Fruit fly (Drosophila melanogaster): ENCODE data around the gene CG6707.
A peak's percentile ranks its signal among the peaks of the same experiment; 100 is the strongest.

CG6707 gene

dm6 chr3L:9899046-9899659 lies 778 bp upstream of the CG6707 start, which contains the start of gene nudE (continued):
- TF ChIP-seq dsx (GFP tag; optimal IDR thresholded peaks at IDR 0.05; ENCODE audit: poor library complexity, severe bottlenecking) (no peak), OdsH (GFP tag; optimal IDR thresholded peaks at IDR 0.05) (peak; percentile 19), Hr39 (GFP tag; optimal IDR thresholded peaks at IDR 0.05) (peak; percentile 45), fkh (GFP tag; optimal IDR thresholded peaks at IDR 0.05) (peak; percentile 90), CG1621 (tag; optimal IDR thresholded peaks at IDR 0.05) (no peak), CG9139 (GFP tag; optimal IDR thresholded peaks at IDR 0.05) (no peak), Eip75B (GFP tag; optimal IDR thresholded peaks at IDR 0.05) (peak; percentile 55), topi (GFP tag; optimal IDR thresholded peaks at IDR 0.05) (peak; percentile 38), Sox102F (GFP tag; optimal IDR thresholded peaks at IDR 0.05) (no peak), salr (GFP tag; optimal IDR thresholded peaks at IDR 0.05) (no peak), CG10669 (GFP tag; optimal IDR thresholded peaks at IDR 0.05) (no peak), CG6276 (GFP tag; optimal IDR thresholded peaks at IDR 0.05) (no peak), CG32006 (GFP tag; optimal IDR thresholded peaks at IDR 0.05) (no peak), dac (GFP tag; optimal IDR thresholded peaks at IDR 0.05) (no peak), achi (GFP tag; optimal IDR thresholded peaks at IDR 0.05) (no peak), CG16779 (tag; optimal IDR thresholded peaks at IDR 0.05) (no peak), CG11902 (GFP tag; optimal IDR thresholded peaks at IDR 0.05) (no peak), Ets21C (GFP tag; optimal IDR thresholded peaks at IDR 0.05) (peak; percentile 11), Hr38 (GFP tag; optimal IDR thresholded peaks at IDR 0.05) (no peak), fd85E (GFP tag; optimal IDR thresholded peaks at IDR 0.05) (no peak), CG6163 (GFP tag; IDR thresholded peaks at IDR 0.05) (no peak), acj6 (GFP tag; optimal IDR thresholded peaks at IDR 0.05) (no peak), Lpt (GFP tag; optimal IDR thresholded peaks at IDR 0.05) (no peak), CG15336 (GFP tag; IDR thresholded peaks at IDR 0.05) (no peak), CG3919 (GFP tag; optimal IDR thresholded peaks at IDR 0.05) (no peak), ss (GFP tag; optimal IDR thresholded peaks at IDR 0.05) (no peak), fd59A (GFP tag; optimal IDR thresholded peaks at IDR 0.05) (no peak), Smox (GFP tag; optimal IDR thresholded peaks at IDR 0.05) (no peak), Eip93F (GFP tag; optimal IDR thresholded peaks at IDR 0.05) (no peak), CG7368 (GFP tag; optimal IDR thresholded peaks at IDR 0.05) (peak; percentile 26), CG8632 (GFP tag; optimal IDR thresholded peaks at IDR 0.05) (no peak), CG6808 (GFP tag; optimal IDR thresholded peaks at IDR 0.05) (no peak)

dm6 chr3L:9897164-9897783 lies 1.1 kb downstream of the CG6707 start:
- TF ChIP-seq net (GFP tag; optimal IDR thresholded peaks at IDR 0.05) = no peak
- no peak for TF ChIP-seq fd59A (GFP tag; optimal IDR thresholded peaks at IDR 0.05)
- TF ChIP-seq CG11762 (GFP tag; optimal IDR thresholded peaks at IDR 0.05; ENCODE audit: insufficient read depth) = no peak
- peak; percentile 69 for TF ChIP-seq vri (GFP tag; optimal IDR thresholded peaks at IDR 0.05)
- TF ChIP-seq CG8632 (GFP tag; optimal IDR thresholded peaks at IDR 0.05) = peak; percentile 34
- no peak for TF ChIP-seq CG11294 (GFP tag; IDR thresholded peaks at IDR 0.05)
- TF ChIP-seq Eip75B (GFP tag; optimal IDR thresholded peaks at IDR 0.05) = peak; percentile 57
- no peak for TF ChIP-seq CG8319 (GFP tag; optimal IDR thresholded peaks at IDR 0.05)
- TF ChIP-seq Ets21C (GFP tag; optimal IDR thresholded peaks at IDR 0.05) = no peak
- peak; percentile 53 for TF ChIP-seq OdsH (GFP tag; optimal IDR thresholded peaks at IDR 0.05)
- peak; percentile 31 for TF ChIP-seq CG10669 (GFP tag; optimal IDR thresholded peaks at IDR 0.05)
- TF ChIP-seq Smox (GFP tag; optimal IDR thresholded peaks at IDR 0.05) = peak; percentile 41
- TF ChIP-seq Lpt (GFP tag; optimal IDR thresholded peaks at IDR 0.05) = no peak
- no peak for TF ChIP-seq CG4318 (GFP tag; optimal IDR thresholded peaks at IDR 0.05)
- no peak for TF ChIP-seq Blimp-1 (GFP tag; optimal IDR thresholded peaks at IDR 0.05)
- TF ChIP-seq Met (GFP tag; optimal IDR thresholded peaks at IDR 0.05) = peak; percentile 54
- peak; percentile 43 for TF ChIP-seq achi (GFP tag; optimal IDR thresholded peaks at IDR 0.05)
- no peak for TF ChIP-seq CG15336 (GFP tag; IDR thresholded peaks at IDR 0.05)
- TF ChIP-seq CG6808 (GFP tag; optimal IDR thresholded peaks at IDR 0.05) = no peak
- peak; percentile 54 for TF ChIP-seq CG32006 (GFP tag; optimal IDR thresholded peaks at IDR 0.05)
- peak; percentile 48 for TF ChIP-seq Hr39 (GFP tag; optimal IDR thresholded peaks at IDR 0.05)
- TF ChIP-seq CG10631 (GFP tag; optimal IDR thresholded peaks at IDR 0.05) = peak; percentile 40
- peak; percentile 93 for TF ChIP-seq svp (GFP tag)
- no peak for TF ChIP-seq dac (GFP tag; optimal IDR thresholded peaks at IDR 0.05)
- TF ChIP-seq CG8119 (GFP tag; IDR thresholded peaks at IDR 0.05) = 0 out of 3 replicates have a peak, but pooled peaks have one; percentile 13
- peak; percentile 40 for TF ChIP-seq Hr4 (GFP tag; optimal IDR thresholded peaks at IDR 0.05)
- TF ChIP-seq Ets96B (tag; optimal IDR thresholded peaks at IDR 0.05) = peak; percentile 30
- no peak for TF ChIP-seq Gug (GFP tag; IDR thresholded peaks at IDR 0.05)
- peak; percentile 51 for TF ChIP-seq acj6 (GFP tag; optimal IDR thresholded peaks at IDR 0.05)
- TF ChIP-seq pdm3 (GFP tag; optimal IDR thresholded peaks at IDR 0.05) = peak; percentile 51
- peak; percentile 46 for TF ChIP-seq Sox102F (GFP tag; optimal IDR thresholded peaks at IDR 0.05)
